Fruit fly (Drosophila melanogaster): Measurements from ENCODE around the gene CG6425.
A peak's percentile ranks its signal among the peaks of the same experiment; 100 is the strongest.

DNA sequence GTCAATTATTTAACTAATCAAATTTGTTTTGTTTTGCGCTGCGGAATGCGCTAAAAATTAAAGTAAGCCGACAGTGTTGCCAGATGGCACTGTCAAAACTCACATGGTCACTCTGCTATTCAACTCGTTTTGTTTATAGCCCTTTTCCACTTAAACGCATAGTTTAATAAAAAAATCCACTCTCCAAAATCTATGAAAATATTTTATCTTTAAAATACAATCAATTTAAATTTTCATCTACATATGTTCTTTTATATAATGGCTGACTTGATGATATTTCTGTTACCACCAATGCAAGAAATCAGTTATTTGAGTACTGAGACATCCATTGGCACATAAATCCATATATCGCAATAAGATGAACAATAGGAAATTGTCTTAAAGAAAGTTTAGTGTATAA is at the start of gene CG6425:
- TF ChIP-seq CG32121 (GFP tag; IDR thresholded peaks at IDR 0.05), result no peak
- no peak for TF ChIP-seq D1 (tag; optimal IDR thresholded peaks at IDR 0.05)
- TF ChIP-seq EcR (GFP tag; optimal IDR thresholded peaks at IDR 0.05), result no peak
- TF ChIP-seq CG17806 (tag; optimal IDR thresholded peaks at IDR 0.05), result peak; percentile 23
- TF ChIP-seq CG12605 (GFP tag; IDR thresholded peaks at IDR 0.05), result no peak
- 0 out of 3 replicates have a peak, but pooled peaks have one; percentile 21 for TF ChIP-seq CG4496 (GFP tag; IDR thresholded peaks at IDR 0.05)
